Fruit fly (Drosophila melanogaster): ENCODE data around the gene CG42564.

Gene CG42564

dm6 chr3R:6404174-6404573 lies 29.9 kb downstream of the CG42564 start:
- peak; percentile 31 for TF ChIP-seq CG2116 (GFP tag; optimal IDR thresholded peaks at IDR 0.05)
- peak; percentile 67 for TF ChIP-seq Antp (GFP tag; optimal IDR thresholded peaks at IDR 0.05)
- TF ChIP-seq sens (GFP tag), result peak; percentile 92
- peak; percentile 72 for TF ChIP-seq CG15514 (GFP tag; optimal IDR thresholded peaks at IDR 0.05)
- peak; percentile 82 for TF ChIP-seq CG32772 (GFP tag; IDR thresholded peaks at IDR 0.05)
- no peak for TF ChIP-seq CG7271 (tag; optimal IDR thresholded peaks at IDR 0.05)
- TF ChIP-seq Fer3 (tag; optimal IDR thresholded peaks at IDR 0.05), result peak; percentile 84
- TF ChIP-seq fd64A (GFP tag; optimal IDR thresholded peaks at IDR 0.05), result peak; percentile 21
- peak; percentile 78 for TF ChIP-seq wor (GFP tag; IDR thresholded peaks at IDR 0.05)
- peak; percentile 80 for TF ChIP-seq gsb (GFP tag; IDR thresholded peaks at IDR 0.05)
- TF ChIP-seq CG2199 (GFP tag; IDR thresholded peaks at IDR 0.05), result 0 out of 3 replicates have a peak, but pooled peaks have one; percentile 27
- peak; percentile 74 for TF ChIP-seq CG6813 (GFP tag; optimal IDR thresholded peaks at IDR 0.05)
- peak; percentile 70 for TF ChIP-seq gcm (GFP tag; optimal IDR thresholded peaks at IDR 0.05)
- peak; percentile 85 for TF ChIP-seq CG7839 (tag; optimal IDR thresholded peaks at IDR 0.05)
- no peak for TF ChIP-seq Elba2 (GFP tag; optimal IDR thresholded peaks at IDR 0.05)
- TF ChIP-seq seq (GFP tag; IDR thresholded peaks at IDR 0.05), result peak; percentile 88
- TF ChIP-seq crp (GFP tag; optimal IDR thresholded peaks at IDR 0.05), result peak in 1 of 2 experiments; percentile 3
- TF ChIP-seq br (optimal IDR thresholded peaks at IDR 0.05), result no peak
- peak; percentile 93 for TF ChIP-seq slbo (GFP tag; IDR thresholded peaks at IDR 0.05)
- TF ChIP-seq CG12104 (GFP tag; optimal IDR thresholded peaks at IDR 0.05), result peak; percentile 51
- no peak for TF ChIP-seq zen2 (GFP tag; IDR thresholded peaks at IDR 0.05; ENCODE audit: partially characterized antibody)
- TF ChIP-seq Nf-YB (GFP tag; optimal IDR thresholded peaks at IDR 0.05), result peak; percentile 46
- no peak for TF ChIP-seq Stat92E (GFP tag; optimal IDR thresholded peaks at IDR 0.05)
- peak; percentile 87 for TF ChIP-seq dmrt99B (tag; optimal IDR thresholded peaks at IDR 0.05)
- TF ChIP-seq CG8765 (GFP tag; IDR thresholded peaks at IDR 0.05), result no peak; the same call in 1 of the 2 replicates
- peak; percentile 80; the same call in 1 of the 2 replicates for TF ChIP-seq CG4730 (GFP tag; IDR thresholded peaks at IDR 0.05)
- TF ChIP-seq CG33213 (GFP tag; optimal IDR thresholded peaks at IDR 0.05), result peak; percentile 51
- peak; percentile 75 for TF ChIP-seq CG12659 (GFP tag; optimal IDR thresholded peaks at IDR 0.05)
- no peak for TF ChIP-seq Gsc (GFP tag; IDR thresholded peaks at IDR 0.05)
- TF ChIP-seq CG3838 (GFP tag; optimal IDR thresholded peaks at IDR 0.05), result peak; percentile 51
- peak; percentile 65 for TF ChIP-seq CG2875 (GFP tag; optimal IDR thresholded peaks at IDR 0.05)
- no peak for TF ChIP-seq CG9876 (GFP tag; optimal IDR thresholded peaks at IDR 0.05)
- peak; percentile 32 for TF ChIP-seq Sry-δ (GFP tag; optimal IDR thresholded peaks at IDR 0.05)
- TF ChIP-seq Awh (GFP tag; IDR thresholded peaks at IDR 0.05), result peak; percentile 91
- TF ChIP-seq CG14860 (GFP tag; IDR thresholded peaks at IDR 0.05; ENCODE audit: partially characterized antibody), result no peak
- peak; percentile 67 for TF ChIP-seq ewg (GFP tag; optimal IDR thresholded peaks at IDR 0.05)
- TF ChIP-seq gem (tag; optimal IDR thresholded peaks at IDR 0.05), result peak; percentile 89
- no peak for TF ChIP-seq BEAF-32 (GFP tag; optimal IDR thresholded peaks at IDR 0.05)
- TF ChIP-seq sisA (GFP tag; IDR thresholded peaks at IDR 0.05), result peak; percentile 89
- peak; percentile 48 for TF ChIP-seq CG8089 (GFP tag; optimal IDR thresholded peaks at IDR 0.05)
- TF ChIP-seq CG14667 (GFP tag; IDR thresholded peaks at IDR 0.05), result peak; percentile 74
- TF ChIP-seq Ravus (GFP tag; IDR thresholded peaks at IDR 0.05), result peak; percentile 69
- TF ChIP-seq nerfin-1 (tag; optimal IDR thresholded peaks at IDR 0.05), result peak; percentile 35
- TF ChIP-seq ato (GFP tag; IDR thresholded peaks at IDR 0.05; ENCODE audit: partially characterized antibody), result no peak
- TF ChIP-seq tio (GFP tag; optimal IDR thresholded peaks at IDR 0.05), result peak; percentile 65
- TF ChIP-seq maf-S (GFP tag; optimal IDR thresholded peaks at IDR 0.05), result peak; percentile 68
- TF ChIP-seq CG11560 (tag; IDR thresholded peaks at IDR 0.05), result peak; percentile 61; the same call in 1 of the 3 replicates
- TF ChIP-seq CG2889 (GFP tag; IDR thresholded peaks at IDR 0.05), result peak; percentile 73; the same call in 2 of the 3 replicates
- no peak for TF ChIP-seq tll (GFP tag; optimal IDR thresholded peaks at IDR 0.05)
- TF ChIP-seq CG3995 (GFP tag; optimal IDR thresholded peaks at IDR 0.05), result no peak

Data from whole organism, embryonic.